Fruit fly (Drosophila melanogaster): ENCODE measurements around the gene CG4572.

The CG4572 gene

DNA sequence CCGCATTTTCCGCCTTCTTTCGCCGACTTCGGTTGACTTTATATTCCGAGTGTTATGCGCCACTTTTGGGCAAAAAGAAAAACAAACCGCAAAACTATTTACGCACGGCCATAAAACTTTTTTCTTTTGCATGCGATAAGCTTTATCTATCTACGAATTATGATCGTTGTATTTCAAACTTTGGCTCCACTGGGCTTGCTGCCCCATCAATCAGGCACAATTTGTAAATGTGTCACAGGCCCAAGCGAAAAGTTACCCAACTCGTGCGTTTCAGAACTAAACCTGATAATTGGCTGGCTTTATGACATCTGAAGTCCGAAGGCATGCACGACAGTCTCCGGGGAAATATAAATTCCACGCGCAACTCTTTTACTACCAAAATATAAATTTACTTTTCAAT, 30.2 kb downstream of the CG4572 start:
- no peak for TF ChIP-seq ttk (optimal IDR thresholded peaks at IDR 0.05)
- no peak for TF ChIP-seq insv (optimal IDR thresholded peaks at IDR 0.05)
- no peak for TF ChIP-seq psq (optimal IDR thresholded peaks at IDR 0.05)
- TF ChIP-seq Myc (optimal IDR thresholded peaks at IDR 0.05), result no peak
- no peak for TF ChIP-seq h (optimal IDR thresholded peaks at IDR 0.05)
- no peak for TF ChIP-seq Sin3A (optimal IDR thresholded peaks at IDR 0.05)

DNA sequence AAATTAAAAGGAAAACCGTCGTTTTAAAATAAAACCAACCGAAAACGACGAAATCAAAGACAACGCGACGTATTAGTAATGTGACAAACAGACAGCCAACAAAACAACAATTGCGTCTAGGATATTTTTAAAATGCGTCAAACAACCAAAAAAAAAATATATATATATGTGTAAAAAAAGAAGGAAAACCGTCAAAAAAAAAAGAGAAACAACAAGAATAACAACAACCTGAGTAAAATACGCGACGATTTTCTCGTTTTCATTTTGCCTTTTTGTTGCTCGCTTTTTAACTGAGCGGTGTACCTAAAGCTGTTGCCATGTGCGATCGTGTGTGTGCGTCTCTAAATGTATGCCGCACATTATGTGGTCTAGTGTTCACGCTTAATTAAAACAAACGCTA, 30.6 kb downstream of the CG4572 start:
- no peak for TF ChIP-seq ttk (optimal IDR thresholded peaks at IDR 0.05)
- TF ChIP-seq Sin3A (optimal IDR thresholded peaks at IDR 0.05), result no peak
- no peak for TF ChIP-seq insv (optimal IDR thresholded peaks at IDR 0.05)
- no peak for TF ChIP-seq h (optimal IDR thresholded peaks at IDR 0.05)

- TF ChIP-seq psq (optimal IDR thresholded peaks at IDR 0.05), result no peak
- TF ChIP-seq insv (optimal IDR thresholded peaks at IDR 0.05), result no peak
- no peak for TF ChIP-seq h (optimal IDR thresholded peaks at IDR 0.05)
- no peak for TF ChIP-seq Sin3A (optimal IDR thresholded peaks at IDR 0.05)
- no peak for TF ChIP-seq ttk (optimal IDR thresholded peaks at IDR 0.05)
- no peak for TF ChIP-seq Myc (optimal IDR thresholded peaks at IDR 0.05)
Observed at dm6 chr3R:19830973-19831372, 33.2 kb downstream of the CG4572 start.

dm6 chr3R:19826806-19827328, 37.3 kb downstream of the CG4572 start:
- TF ChIP-seq insv (optimal IDR thresholded peaks at IDR 0.05) (no peak), ttk (optimal IDR thresholded peaks at IDR 0.05) (no peak), psq (optimal IDR thresholded peaks at IDR 0.05) (no peak), Myc (optimal IDR thresholded peaks at IDR 0.05) (no peak), Sin3A (optimal IDR thresholded peaks at IDR 0.05) (no peak), h (optimal IDR thresholded peaks at IDR 0.05) (no peak)

- TF ChIP-seq h (optimal IDR thresholded peaks at IDR 0.05) (no peak), psq (optimal IDR thresholded peaks at IDR 0.05) (no peak), insv (optimal IDR thresholded peaks at IDR 0.05) (no peak), Myc (optimal IDR thresholded peaks at IDR 0.05) (no peak), ttk (optimal IDR thresholded peaks at IDR 0.05) (no peak), Sin3A (optimal IDR thresholded peaks at IDR 0.05) (no peak)
Observed at dm6 chr3R:19826355-19826754, 37.8 kb downstream of the CG4572 start.

- TF ChIP-seq ttk (optimal IDR thresholded peaks at IDR 0.05) (no peak), Myc (optimal IDR thresholded peaks at IDR 0.05) (no peak), h (optimal IDR thresholded peaks at IDR 0.05) (no peak), insv (optimal IDR thresholded peaks at IDR 0.05) (no peak), psq (optimal IDR thresholded peaks at IDR 0.05) (no peak), Sin3A (optimal IDR thresholded peaks at IDR 0.05) (no peak)
Observed at dm6 chr3R:19824480-19824879, 39.7 kb downstream of the CG4572 start.

DNA sequence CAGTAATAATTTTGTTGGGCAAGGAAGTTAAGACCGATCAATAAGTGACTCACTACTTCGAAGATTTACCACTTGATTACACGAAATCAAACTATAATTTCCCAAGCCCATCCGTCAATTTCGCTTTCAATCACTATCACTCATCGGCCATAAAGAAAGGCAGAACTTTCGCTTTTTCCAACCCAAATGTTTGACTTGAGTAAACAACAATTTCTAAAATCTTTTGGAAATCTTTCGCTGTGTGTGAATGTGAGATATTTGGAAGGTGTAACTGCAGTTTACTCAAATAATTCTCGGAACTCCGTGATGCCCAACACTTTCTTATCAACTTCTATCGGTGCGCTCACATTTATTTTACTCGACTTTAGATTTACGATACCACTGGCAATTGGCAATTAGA, 42.1 kb downstream of the CG4572 start:
- TF ChIP-seq psq (optimal IDR thresholded peaks at IDR 0.05) (no peak), Sin3A (optimal IDR thresholded peaks at IDR 0.05) (no peak), insv (optimal IDR thresholded peaks at IDR 0.05) (no peak), ttk (optimal IDR thresholded peaks at IDR 0.05) (no peak), h (optimal IDR thresholded peaks at IDR 0.05) (no peak), Myc (optimal IDR thresholded peaks at IDR 0.05) (no peak)

dm6 chr3R:19820994-19821393, 43.2 kb downstream of the CG4572 start:
- TF ChIP-seq h (optimal IDR thresholded peaks at IDR 0.05) (no peak), insv (optimal IDR thresholded peaks at IDR 0.05) (no peak), ttk (optimal IDR thresholded peaks at IDR 0.05) (no peak), Myc (optimal IDR thresholded peaks at IDR 0.05) (no peak), psq (optimal IDR thresholded peaks at IDR 0.05) (no peak), Sin3A (optimal IDR thresholded peaks at IDR 0.05) (no peak)

DNA sequence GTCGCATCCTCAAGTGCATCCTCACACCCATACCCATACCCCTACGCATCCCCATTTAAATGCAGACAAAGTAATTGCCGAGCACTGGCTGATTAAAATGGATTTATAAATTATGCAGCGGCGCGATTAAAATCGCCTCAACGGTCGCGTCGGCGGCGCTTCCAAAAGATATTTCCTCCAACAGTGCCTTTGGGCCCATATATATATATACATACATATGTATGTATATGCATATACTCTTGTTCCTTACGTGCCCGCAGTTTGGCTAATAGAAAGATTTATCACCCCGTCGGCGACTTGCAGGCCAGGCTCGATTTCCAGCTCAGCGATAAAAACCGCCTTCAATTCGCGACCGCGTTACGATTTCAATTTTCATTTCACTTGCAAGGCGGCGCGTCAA, 47.4 kb downstream of the CG4572 start:
- TF ChIP-seq insv (optimal IDR thresholded peaks at IDR 0.05) (no peak), psq (optimal IDR thresholded peaks at IDR 0.05) (no peak), ttk (optimal IDR thresholded peaks at IDR 0.05) (no peak), Myc (optimal IDR thresholded peaks at IDR 0.05) (no peak), h (optimal IDR thresholded peaks at IDR 0.05) (no peak), Sin3A (optimal IDR thresholded peaks at IDR 0.05) (no peak)

- TF ChIP-seq h (optimal IDR thresholded peaks at IDR 0.05), result no peak
- no peak for TF ChIP-seq insv (optimal IDR thresholded peaks at IDR 0.05)
- no peak for TF ChIP-seq Myc (optimal IDR thresholded peaks at IDR 0.05)
- no peak for TF ChIP-seq ttk (optimal IDR thresholded peaks at IDR 0.05)
- TF ChIP-seq psq (optimal IDR thresholded peaks at IDR 0.05), result no peak
- no peak for TF ChIP-seq Sin3A (optimal IDR thresholded peaks at IDR 0.05)
Observed at dm6 chr3R:19813217-19813616, 51.0 kb downstream of the CG4572 start.
